Worm (Caenorhabditis elegans): ENCODE data around the gene F26F2.7.

ce11 chrV:20579534-20579933 lies 1.3 kb upstream of the F26F2.7 start, which contains the start of gene F26F2.8:
- TF ChIP-seq mel-28 (tag; optimal IDR thresholded peaks at IDR 0.05; ENCODE audit: borderline replicate concordance), result no peak
- no peak for TF ChIP-seq nfya-1 (tag; optimal IDR thresholded peaks at IDR 0.05; ENCODE audit: borderline replicate concordance, insufficient read depth)
- no peak for TF ChIP-seq snpc-1.3 (tag; optimal IDR thresholded peaks at IDR 0.05; ENCODE audit: insufficient read depth)
- no peak for TF ChIP-seq ama-1 (optimal IDR thresholded peaks at IDR 0.05)
- no peak for TF ChIP-seq ama-1 (GFP tag; optimal IDR thresholded peaks at IDR 0.05)
- no peak for TF ChIP-seq K12H6.12 (tag; optimal IDR thresholded peaks at IDR 0.05)
- no peak for TF ChIP-seq snpc-4 (GFP tag; optimal IDR thresholded peaks at IDR 0.05)
- TF ChIP-seq snpc-4 (tag; optimal IDR thresholded peaks at IDR 0.05), result no peak
- TF ChIP-seq repo-1 (tag; optimal IDR thresholded peaks at IDR 0.05), result no peak
- no peak for TF ChIP-seq ceh-58 (GFP tag; IDR thresholded peaks at IDR 0.05)
- TF ChIP-seq attf-3 (GFP tag; conservative IDR thresholded peaks at IDR 0.05), result no peak
- TF ChIP-seq F10E7.11 (tag; optimal IDR thresholded peaks at IDR 0.05), result no peak
- no peak for TF ChIP-seq unc-130 (GFP tag; optimal IDR thresholded peaks at IDR 0.05)
- TF ChIP-seq unc-62 (GFP tag; optimal IDR thresholded peaks at IDR 0.05), result no peak
- TF ChIP-seq pha-4 (tag; optimal IDR thresholded peaks at IDR 0.05), result no peak
- no peak for TF ChIP-seq ets-4 (GFP tag; optimal IDR thresholded peaks at IDR 0.05)

Measured in whole organism, young adult.